Worm (Caenorhabditis elegans) whole organism, L4/young adult: ENCODE measurements around the gene col-10.

ENCODE experiments used
- W03F9.2 ChIP-seq: fragments of 150-350 bp; optimal IDR thresholded peaks from 2 replicates; lab custom pipeline; 2014; ENCODE audit warnings: missing biosample characterization, missing genetic modification characterization
- dao-5 ChIP-seq: sonication (generic microtip); optimal IDR thresholded peaks from 2 replicates; lab custom pipeline; 2016; ENCODE audit warnings: missing genotype, missing genetic modification characterization, moderate library complexity, missing compliant biosample characterization
- him-1 ChIP-seq: sonication (generic microtip); optimal IDR thresholded peaks from 2 replicates; lab custom pipeline; 2016; ENCODE audit warnings: missing genotype, missing genetic modification reagents, missing genetic modification characterization, missing compliant biosample characterization

DNA sequence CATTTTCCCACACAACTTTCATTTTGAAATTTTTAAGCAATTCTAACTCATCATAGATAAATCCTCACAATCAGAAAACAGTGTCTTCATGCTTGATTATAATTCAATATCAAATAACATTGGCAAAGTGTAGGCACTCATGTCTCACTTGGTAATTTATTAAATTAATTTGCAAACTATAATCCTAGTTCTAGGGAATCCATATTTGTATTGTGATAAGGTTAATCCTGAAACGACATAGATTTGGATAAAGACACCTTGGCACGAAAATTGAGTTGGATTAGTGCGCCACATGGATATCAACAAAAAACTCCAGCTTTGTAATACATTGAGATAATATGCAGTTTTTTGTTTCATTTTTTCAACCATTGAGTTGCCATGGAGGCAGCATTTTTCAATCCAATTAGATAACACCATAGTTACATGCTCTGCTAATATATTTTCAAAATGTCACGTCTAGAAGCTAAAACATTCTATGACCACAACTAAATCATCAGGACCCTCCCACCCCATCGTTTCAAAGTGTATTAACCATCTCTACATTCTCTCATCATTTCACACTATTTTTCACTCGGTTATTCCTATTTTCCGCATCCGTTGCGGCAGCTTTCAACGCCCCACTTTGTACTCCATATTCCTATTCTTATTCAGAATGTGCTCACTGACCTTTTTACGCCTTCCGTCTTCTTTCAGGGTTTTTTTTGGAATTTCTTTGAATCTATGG lies 18.8 kb upstream of the col-10 start:
- TF ChIP-seq him-1 (tag; lab: Kevin White, UChicago) (no peak), W03F9.2 (no peak), dao-5 (tag; lab: Kevin White, UChicago) (no peak)
